Worm (Caenorhabditis elegans) whole organism, L4 larva: Measurements from ENCODE around the gene F14B8.6.

Source experiments
- D1046.2 ChIP-seq: fragments of 200-800 bp; sonication (Bioruptor generic); IDR thresholded peaks from 2 replicates; pipeline ENCODE4 v1.3.6; 2022; ENCODE audit warnings: missing genetic modification characterization, missing compliant biosample characterization
- R02D3.7 ChIP-seq: fragments of 150-350 bp; sonication (generic microtip); optimal IDR thresholded peaks from 3 replicates; lab custom pipeline; 2014; ENCODE audit warnings: missing biosample characterization, missing genetic modification characterization
- T20F7.1 ChIP-seq: fragments of 200-800 bp; sonication (Bioruptor generic); optimal IDR thresholded peaks from 2 replicates; lab custom pipeline; 2018; ENCODE audit warnings: mild to moderate bottlenecking, missing genetic modification characterization, missing compliant biosample characterization
- Y105C5A.15 ChIP-seq: fragments of 200-800 bp; sonication (Bioruptor generic); IDR thresholded peaks from 2 replicates; pipeline ENCODE4 v1.3.6; 2022; ENCODE audit warnings: missing genetic modification characterization, missing compliant biosample characterization
- Y5F2A.4 ChIP-seq: fragments of 200-800 bp; sonication (Bioruptor generic); optimal IDR thresholded peaks from 2 replicates; lab custom pipeline; 2018; ENCODE audit warnings: mild to moderate bottlenecking, missing genetic modification characterization, missing compliant biosample characterization
- ZK337.2 ChIP-seq: fragments of 200-800 bp; sonication (Bioruptor generic); IDR thresholded peaks from 2 replicates; pipeline ENCODE4 v1.3.6; 2022; ENCODE audit warnings: missing genetic modification reagents, missing genetic modification characterization, missing compliant biosample characterization
- aha-1 ChIP-seq: fragments of 150-350 bp; peaks from one replicate; lab custom pipeline; 2014; ENCODE audit warnings: missing biosample characterization, missing genetic modification characterization
- ama-1 ChIP-seq: fragments of 150-350 bp; optimal IDR thresholded peaks from 2 replicates; lab custom pipeline; 2014; ENCODE audit warnings: inconsistent platforms, mixed read lengths
- arid-1 ChIP-seq: fragments of 200-800 bp; sonication (Bioruptor generic); conservative IDR thresholded peaks from 2 replicates; pipeline ENCODE4 v1.3.6; 2022; ENCODE audit warnings: missing genetic modification reagents, missing genetic modification characterization, missing compliant biosample characterization
- ceh-20 ChIP-seq: fragments of 200-800 bp; sonication (Bioruptor generic); IDR thresholded peaks from 2 replicates; pipeline ENCODE4 v1.3.6; 2022; ENCODE audit warnings: missing genetic modification reagents, missing genetic modification characterization, missing compliant biosample characterization
- ceh-82 ChIP-seq: sonication (generic microtip); optimal IDR thresholded peaks from 2 replicates; lab custom pipeline; 2017; ENCODE audit warnings: missing biosample characterization, missing genetic modification characterization
- daf-16 ChIP-seq, 3 experiments: sonication (generic microtip); optimal IDR thresholded peaks; 2 replicates each; lab custom pipeline; 2016 to 2017; ENCODE audit warnings: missing genetic modification characterization in 3 of 3, missing genetic modification reagents in 3 of 3, mild to moderate bottlenecking in 2 of 3, missing compliant biosample characterization in 2 of 3, missing biosample characterization in 1 of 3, moderate library complexity in 1 of 3
- daf-19 ChIP-seq: fragments of 200-800 bp; sonication (Bioruptor generic); conservative IDR thresholded peaks from 2 replicates; pipeline ENCODE4 v1.3.6; 2022; ENCODE audit warnings: missing genetic modification characterization, missing compliant biosample characterization
- daf-8 ChIP-seq: fragments of 200-800 bp; sonication (Bioruptor generic); IDR thresholded peaks from 2 replicates; pipeline ENCODE4 v1.3.6; 2022; ENCODE audit warnings: missing genetic modification characterization, missing compliant biosample characterization
- dmd-6 ChIP-seq: fragments of 200-800 bp; sonication (Bioruptor generic); IDR thresholded peaks from 2 replicates; pipeline ENCODE4 v1.3.6; 2022; ENCODE audit warnings: missing genetic modification reagents, missing genetic modification characterization, missing compliant biosample characterization
- dmd-9 ChIP-seq: fragments of 200-800 bp; sonication (Bioruptor generic); IDR thresholded peaks from 2 replicates; pipeline ENCODE4 v1.3.6; 2022; ENCODE audit warnings: missing genetic modification reagents, missing genetic modification characterization, missing compliant biosample characterization
- duxl-1 ChIP-seq: sonication (generic microtip); optimal IDR thresholded peaks from 2 replicates; lab custom pipeline; 2016; ENCODE audit warnings: mild to moderate bottlenecking, missing genetic modification characterization, moderate library complexity, missing compliant biosample characterization; ENCODE audit not compliant: poor library complexity
- dve-1 ChIP-seq: sonication (generic microtip); optimal IDR thresholded peaks from 2 replicates; lab custom pipeline; 2017; ENCODE audit warnings: antibody characterized with exemption, mild to moderate bottlenecking, missing genetic modification characterization, missing compliant biosample characterization; ENCODE audit not compliant: insufficient read depth
- egl-27 ChIP-seq: sonication (generic microtip); optimal IDR thresholded peaks from 3 replicates; lab custom pipeline; 2017; ENCODE audit warnings: missing biosample characterization, missing genetic modification reagents, missing genetic modification characterization
- fkh-10 ChIP-seq: fragments of 150-350 bp; optimal IDR thresholded peaks from 2 replicates; lab custom pipeline; 2014; ENCODE audit warnings: missing biosample characterization, missing genetic modification reagents, missing genetic modification characterization
- gei-8 ChIP-seq: fragments of 200-800 bp; sonication (Bioruptor generic); optimal IDR thresholded peaks from 2 replicates; lab custom pipeline; 2018; ENCODE audit warnings: mild to moderate bottlenecking, missing genetic modification characterization, missing compliant biosample characterization
- hif-1 ChIP-seq, 2 experiments: sonication (generic microtip); optimal IDR thresholded peaks; 2 replicates each; lab custom pipeline; 2016 to 2017; ENCODE audit warnings: missing compliant biosample characterization in 2 of 2, missing genetic modification characterization in 2 of 2, missing genetic modification reagents in 2 of 2, missing genotype in 2 of 2, mild to moderate bottlenecking in 1 of 2
- hlh-11 ChIP-seq: fragments of 200-800 bp; sonication (Bioruptor generic); optimal IDR thresholded peaks from 2 replicates; lab custom pipeline; 2018; ENCODE audit warnings: mild to moderate bottlenecking, missing genetic modification characterization, missing compliant biosample characterization
- hlh-30 ChIP-seq: sonication (generic microtip); optimal IDR thresholded peaks from 2 replicates; lab custom pipeline; 2017; ENCODE audit warnings: antibody characterized with exemption, mild to moderate bottlenecking, missing genetic modification characterization, missing compliant biosample characterization; ENCODE audit not compliant: insufficient read depth
- lim-7 ChIP-seq: fragments of 200-800 bp; sonication (Bioruptor generic); IDR thresholded peaks from 2 replicates; pipeline ENCODE4 v1.3.6; 2022; ENCODE audit warnings: missing genetic modification characterization, missing compliant biosample characterization
- lin-13 ChIP-seq: fragments of 150-350 bp; optimal IDR thresholded peaks from 2 replicates; lab custom pipeline; 2014; ENCODE audit warnings: missing biosample characterization, missing genetic modification reagents, missing genetic modification characterization
- lin-39 ChIP-seq: fragments of 150-350 bp; optimal IDR thresholded peaks from 2 replicates; lab custom pipeline; 2014; ENCODE audit warnings: missing biosample characterization, missing genetic modification reagents, missing genetic modification characterization
- madf-5 ChIP-seq, 2 experiments: fragments of 200-800 bp; sonication (Bioruptor generic); IDR thresholded peaks; 2 replicates each; pipeline ENCODE4 v1.3.6; 2022; ENCODE audit warnings: missing compliant biosample characterization in 2 of 2, missing genetic modification characterization in 2 of 2
- mdt-29 ChIP-seq: fragments of 200-800 bp; sonication (Bioruptor generic); IDR thresholded peaks from 2 replicates; pipeline ENCODE4 v1.3.6; 2022; ENCODE audit warnings: missing genetic modification reagents, missing genetic modification characterization, missing compliant biosample characterization
- mep-1 ChIP-seq: fragments of 150-350 bp; sonication (generic microtip); optimal IDR thresholded peaks from 3 replicates; lab custom pipeline; 2014; ENCODE audit warnings: missing biosample characterization, missing genetic modification characterization
- mes-2 ChIP-seq: sonication (generic microtip); optimal IDR thresholded peaks from 2 replicates; lab custom pipeline; 2016; ENCODE audit warnings: missing genotype, mild to moderate bottlenecking, missing genetic modification characterization, missing compliant biosample characterization; ENCODE audit not compliant: poor library complexity, severe bottlenecking
- mxl-2 ChIP-seq: fragments of 200-800 bp; sonication (Bioruptor generic); conservative IDR thresholded peaks from 2 replicates; pipeline ENCODE4 v1.3.6; 2022; ENCODE audit warnings: missing genetic modification reagents, missing genetic modification characterization, missing compliant biosample characterization
- mxl-3 ChIP-seq: fragments of 200-800 bp; sonication (Bioruptor generic); optimal IDR thresholded peaks from 2 replicates; lab custom pipeline; 2018; ENCODE audit warnings: mild to moderate bottlenecking, missing genetic modification characterization, missing compliant biosample characterization
- nhr-10 ChIP-seq: fragments of 150-350 bp; optimal IDR thresholded peaks from 2 replicates; lab custom pipeline; 2014; ENCODE audit warnings: missing biosample characterization, missing genetic modification characterization
- nhr-11 ChIP-seq: fragments of 150-350 bp; optimal IDR thresholded peaks from 2 replicates; lab custom pipeline; 2014; ENCODE audit warnings: missing biosample characterization, missing genetic modification characterization
- nhr-111 ChIP-seq: fragments of 200-800 bp; sonication (Bioruptor generic); optimal IDR thresholded peaks from 2 replicates; lab custom pipeline; 2018; ENCODE audit warnings: mild to moderate bottlenecking, missing genetic modification characterization, missing compliant biosample characterization
- nhr-237 ChIP-seq: sonication (generic microtip); optimal IDR thresholded peaks from 2 replicates; lab custom pipeline; 2017; ENCODE audit warnings: missing biosample characterization, missing genetic modification characterization
- nhr-48 ChIP-seq: sonication (generic microtip); optimal IDR thresholded peaks from 2 replicates; lab custom pipeline; 2016; ENCODE audit warnings: mild to moderate bottlenecking, missing genetic modification characterization, missing compliant biosample characterization
- nhr-6 ChIP-seq: fragments of 150-350 bp; optimal IDR thresholded peaks from 2 replicates; lab custom pipeline; 2014; ENCODE audit warnings: missing biosample characterization, missing genetic modification characterization
- pha-4 ChIP-seq, 2 experiments: fragments of 150-350 bp in 1 of 2; fragments of 200-800 bp in 1 of 2; sonication (Bioruptor generic) in 1 of 2; IDR thresholded peaks in 1 of 2; optimal IDR thresholded peaks in 1 of 2; 2 replicates each; pipeline versions ENCODE4 v1.3.6 to Lab custom; 2014 to 2022; ENCODE audit warnings: missing genetic modification characterization in 2 of 2, missing genetic modification reagents in 2 of 2, missing biosample characterization in 1 of 2, missing compliant biosample characterization in 1 of 2
- set-16 ChIP-seq: fragments of 200-800 bp; sonication (Bioruptor generic); IDR thresholded peaks from 2 replicates; pipeline ENCODE4 v1.3.6; 2022; ENCODE audit warnings: missing genetic modification reagents, missing genetic modification characterization, missing compliant biosample characterization
- zfp-2 ChIP-seq: sonication (generic microtip); optimal IDR thresholded peaks from 2 replicates; lab custom pipeline; 2016; ENCODE audit warnings: mild to moderate bottlenecking, missing genetic modification characterization, missing compliant biosample characterization
- zip-2 ChIP-seq: fragments of 150-350 bp; optimal IDR thresholded peaks from 2 replicates; lab custom pipeline; 2014; ENCODE audit warnings: missing biosample characterization, missing genetic modification characterization
- ztf-7 ChIP-seq: fragments of 150-350 bp; optimal IDR thresholded peaks from 2 replicates; lab custom pipeline; 2014; ENCODE audit warnings: missing biosample characterization, missing genetic modification characterization

The F14B8.6 gene

DNA sequence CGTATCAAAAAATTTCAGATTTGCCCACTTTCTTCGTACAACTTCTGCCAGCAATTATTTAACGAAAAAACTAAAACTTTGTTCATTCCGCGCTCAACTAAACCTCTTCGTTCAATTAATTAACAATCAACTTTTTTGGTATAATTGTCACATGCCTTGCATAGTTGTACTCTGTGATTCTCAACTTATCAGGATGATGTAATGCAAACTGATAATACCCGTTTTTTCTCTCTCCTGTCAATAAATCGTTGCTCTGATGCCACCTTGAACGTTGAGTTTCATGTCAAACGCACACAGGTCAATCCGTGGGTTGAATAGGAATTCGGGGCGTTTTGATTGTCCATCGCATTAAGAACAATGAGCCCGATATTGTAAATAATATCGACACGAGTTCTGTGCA is 26.6 kb downstream of the F14B8.6 start (continued):
- TF ChIP-seq zfp-2 (tag; lab: Kevin White, UChicago): no peak
- no peak for TF ChIP-seq daf-16 (GFP tag; optimal IDR thresholded peaks at IDR 0.05; lab: Kevin White, UChicago)
- TF ChIP-seq daf-16 (tag; optimal IDR thresholded peaks at IDR 0.05; lab: Kevin White, UChicago): peak; percentile 78
- TF ChIP-seq dve-1 (tag; lab: Kevin White, UChicago): peak; percentile 86
- TF ChIP-seq ceh-20 (GFP tag; lab: Robert Waterston, UW): 0 out of 2 replicates have a peak, but pooled peaks have one; percentile 17
- TF ChIP-seq ZK337.2: no peak
- no peak for TF ChIP-seq mxl-3 (GFP tag; lab: Kevin White, UChicago)
- TF ChIP-seq nhr-11 (tag; lab: Kevin White, UChicago): no peak
- TF ChIP-seq ceh-82: no peak
- no peak for TF ChIP-seq mxl-2 (GFP tag; lab: Robert Waterston, UW)
- TF ChIP-seq nhr-237 (tag; lab: Kevin White, UChicago): no peak
- TF ChIP-seq madf-5 (GFP tag; IDR thresholded peaks at IDR 0.05; lab: Robert Waterston, UW): no peak
- TF ChIP-seq nhr-111 (GFP tag; lab: Kevin White, UChicago): no peak
- peak; percentile 50 for TF ChIP-seq mep-1 (tag; lab: Kevin White, UChicago)
- TF ChIP-seq D1046.2: no peak
- peak in 1 of 2 experiments; percentile 21 for TF ChIP-seq hif-1 (tag; optimal IDR thresholded peaks at IDR 0.05; lab: Kevin White, UChicago)
- TF ChIP-seq fkh-10: no peak
- no peak for TF ChIP-seq daf-8 (GFP tag; lab: Robert Waterston, UW)
- TF ChIP-seq nhr-10: no peak
- TF ChIP-seq ztf-7 (tag; lab: Kevin White, UChicago): peak; percentile 61
- TF ChIP-seq ama-1 (lab: Kevin White, UChicago): no peak
- TF ChIP-seq nhr-6 (tag; lab: Kevin White, UChicago): no peak
- no peak for TF ChIP-seq Y5F2A.4 (GFP tag; lab: Kevin White, UChicago)
- TF ChIP-seq mdt-29: no peak
- no peak for TF ChIP-seq R02D3.7 (tag; lab: Kevin White, UChicago)
- TF ChIP-seq lin-13 (GFP tag; lab: Kevin White, UChicago): no peak

DNA sequence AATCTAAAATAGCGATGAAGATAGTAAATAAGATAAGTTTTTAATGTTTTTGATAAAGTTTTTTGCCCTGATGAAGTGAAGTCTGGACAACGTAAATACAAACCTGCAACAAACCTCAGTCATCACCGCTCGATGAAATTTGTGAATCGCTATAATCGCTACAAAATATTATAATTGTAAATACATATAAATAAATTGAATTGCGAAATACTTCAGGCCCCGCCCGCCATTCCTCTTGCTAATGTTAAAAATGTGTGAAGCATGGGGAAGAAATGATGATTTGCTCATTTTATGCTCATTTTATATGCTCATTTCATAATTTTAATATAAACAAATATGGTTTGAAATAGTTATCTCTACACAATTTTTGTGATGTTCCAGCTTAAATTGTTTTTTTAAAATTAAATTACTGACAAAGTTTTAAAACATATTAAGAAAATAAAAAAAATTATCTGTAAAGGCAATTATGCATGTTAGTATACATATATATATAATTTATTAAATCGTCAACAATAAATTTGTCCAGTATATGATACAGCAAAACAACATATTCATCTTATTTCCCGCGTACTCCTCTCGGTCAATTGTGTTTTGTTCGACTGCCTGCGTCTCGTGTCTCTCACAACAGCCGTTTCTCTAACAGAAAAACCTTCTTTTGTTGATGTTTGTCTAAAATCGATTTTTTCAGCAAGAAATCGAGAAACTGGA is 28.0 kb downstream of the F14B8.6 start, which contains the start of gene sid-5:
Gene sid-5, plus strand, starts transcription at position 658 of the 708 bp plus-strand sequence.
- TF ChIP-seq daf-16 (GFP tag; optimal IDR thresholded peaks at IDR 0.05; lab: Kevin White, UChicago) (peak in 1 of 2 experiments; percentile 50), daf-16 (tag; optimal IDR thresholded peaks at IDR 0.05; lab: Kevin White, UChicago) (peak; percentile 47), dve-1 (tag; lab: Kevin White, UChicago) (peak; percentile 40), arid-1 (no peak), daf-19 (GFP tag; lab: Robert Waterston, UW) (no peak)

DNA sequence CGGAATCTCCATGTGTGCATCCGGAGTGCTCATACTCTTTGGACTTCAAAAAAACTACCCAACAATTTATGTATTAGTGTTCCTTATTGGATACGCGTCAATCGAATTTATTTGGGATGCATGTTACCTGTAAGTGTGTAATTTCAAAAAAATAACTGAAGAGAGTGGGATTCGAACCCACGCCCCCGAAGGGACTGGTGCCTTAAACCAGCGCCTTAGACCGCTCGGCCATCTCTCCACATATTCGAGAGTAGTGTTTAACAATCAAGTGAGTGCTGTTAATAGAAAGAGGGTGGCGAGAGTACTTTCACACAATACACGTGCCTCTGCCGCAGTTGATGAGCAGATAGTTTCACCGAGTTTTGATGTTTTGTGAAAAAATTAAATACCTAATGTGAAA is 29.3 kb downstream of the F14B8.6 start:
- TF ChIP-seq duxl-1 (tag; lab: Kevin White, UChicago) (peak; percentile 80), zip-2 (tag; lab: Kevin White, UChicago) (peak; percentile 27), nhr-48 (tag; lab: Kevin White, UChicago) (peak; percentile 46), zfp-2 (tag; lab: Kevin White, UChicago) (peak; percentile 29), lin-39 (tag; lab: Kevin White, UChicago) (no peak), Y5F2A.4 (GFP tag; lab: Kevin White, UChicago) (peak; percentile 19), T20F7.1 (GFP tag; lab: Kevin White, UChicago) (peak; percentile 43), mes-2 (tag; lab: Kevin White, UChicago) (peak; percentile 82), arid-1 (peak; percentile 59), gei-8 (GFP tag; lab: Kevin White, UChicago) (peak; percentile 63), set-16 (GFP tag; lab: Robert Waterston, UW) (no peak), hlh-30 (tag; lab: Kevin White, UChicago) (peak; percentile 73), dmd-6 (GFP tag; lab: Robert Waterston, UW) (peak; percentile 70), aha-1 (tag; lab: Kevin White, UChicago) (peak; percentile 61), dve-1 (tag; lab: Kevin White, UChicago) (peak; percentile 63), pha-4 (GFP tag; IDR thresholded peaks at IDR 0.05; lab: Robert Waterston, UW) (peak; percentile 80; the same call in 1 of the 2 replicates), pha-4 (tag; optimal IDR thresholded peaks at IDR 0.05; lab: Kevin White, UChicago) (no peak), Y105C5A.15 (GFP tag; lab: Robert Waterston, UW) (0 out of 2 replicates have a peak, but pooled peaks have one; percentile 80), hlh-11 (tag; lab: Kevin White, UChicago) (peak; percentile 59), nhr-6 (tag; lab: Kevin White, UChicago) (peak; percentile 43), daf-19 (GFP tag; lab: Robert Waterston, UW) (peak; percentile 90), egl-27 (tag; lab: Kevin White, UChicago) (no peak), dmd-9 (GFP tag; lab: Robert Waterston, UW) (peak; percentile 74), lim-7 (GFP tag; lab: Robert Waterston, UW) (peak; percentile 79), nhr-11 (tag; lab: Kevin White, UChicago) (peak; percentile 15)
